Worm (Caenorhabditis elegans) whole organism, late embryonic: ENCODE results near the gene F16G10.9.

Experiments used
- C08G9.2 ChIP-seq: sonication (generic microtip); optimal IDR thresholded peaks from 2 replicates; lab custom pipeline; 2016; ENCODE audit warnings: mild to moderate bottlenecking, missing genetic modification characterization, moderate library complexity, missing compliant biosample characterization
- C38D4.7 ChIP-seq: fragments of 200-800 bp; sonication (Bioruptor generic); optimal IDR thresholded peaks from 2 replicates; lab custom pipeline; 2018; ENCODE audit warnings: mild to moderate bottlenecking, missing genetic modification characterization, moderate library complexity, missing compliant biosample characterization
- K02D7.2 ChIP-seq: sonication (generic microtip); optimal IDR thresholded peaks from 2 replicates; lab custom pipeline; 2017; ENCODE audit warnings: mild to moderate bottlenecking, missing genetic modification characterization, missing compliant biosample characterization
- ceh-22 ChIP-seq: sonication (generic microtip); optimal IDR thresholded peaks from 2 replicates; lab custom pipeline; 2017; ENCODE audit warnings: missing biosample characterization, missing genetic modification characterization
- ceh-24 ChIP-seq: sonication (generic microtip); optimal IDR thresholded peaks from 2 replicates; lab custom pipeline; 2016; ENCODE audit warnings: mild to moderate bottlenecking, missing genetic modification characterization, missing compliant biosample characterization
- ceh-30 ChIP-seq: fragments of 150-350 bp; optimal IDR thresholded peaks from 2 replicates; lab custom pipeline; 2014; ENCODE audit warnings: missing biosample characterization, missing genetic modification characterization
- ceh-31 ChIP-seq: sonication (generic microtip); optimal IDR thresholded peaks from 2 replicates; lab custom pipeline; 2016; ENCODE audit warnings: missing genetic modification characterization, missing compliant biosample characterization
- ceh-45 ChIP-seq: fragments of 200-800 bp; sonication (Bioruptor generic); IDR thresholded peaks from 2 replicates; pipeline ENCODE4 v1.3.6; 2022; ENCODE audit warnings: missing genetic modification reagents, missing genetic modification characterization, missing compliant biosample characterization
- ceh-48 ChIP-seq: sonication (generic microtip); optimal IDR thresholded peaks from 2 replicates; lab custom pipeline; 2016; ENCODE audit warnings: missing genetic modification characterization, inconsistent platforms, missing compliant biosample characterization
- ceh-6 ChIP-seq: fragments of 200-800 bp; sonication (Bioruptor generic); optimal IDR thresholded peaks from 2 replicates; lab custom pipeline; 2018; ENCODE audit warnings: mild to moderate bottlenecking, missing genetic modification characterization, missing compliant biosample characterization
- che-1 ChIP-seq: sonication (generic microtip); optimal IDR thresholded peaks from 2 replicates; lab custom pipeline; 2016; ENCODE audit warnings: mild to moderate bottlenecking, missing genetic modification characterization, missing compliant biosample characterization
- dmd-4 ChIP-seq: sonication (generic microtip); optimal IDR thresholded peaks from 2 replicates; lab custom pipeline; 2016; ENCODE audit warnings: borderline replicate concordance, missing genetic modification characterization, missing compliant biosample characterization
- elt-2 ChIP-seq: sonication (generic microtip); optimal IDR thresholded peaks from 2 replicates; lab custom pipeline; 2016; ENCODE audit warnings: missing genetic modification reagents, missing genetic modification characterization, missing compliant biosample characterization
- elt-4 ChIP-seq: sonication (generic microtip); optimal IDR thresholded peaks from 2 replicates; lab custom pipeline; 2016; ENCODE audit warnings: missing genetic modification characterization, missing compliant biosample characterization
- ets-4 ChIP-seq: sonication (generic microtip); optimal IDR thresholded peaks from 2 replicates; lab custom pipeline; 2016; ENCODE audit warnings: missing genetic modification characterization, missing compliant biosample characterization
- gmeb-2 ChIP-seq: sonication (generic microtip); optimal IDR thresholded peaks from 2 replicates; lab custom pipeline; 2016; ENCODE audit warnings: missing genetic modification characterization, inconsistent platforms, missing compliant biosample characterization
- hlh-15 ChIP-seq: sonication (generic microtip); optimal IDR thresholded peaks from 2 replicates; lab custom pipeline; 2016; ENCODE audit warnings: missing genetic modification characterization, missing compliant biosample characterization
- hlh-30 ChIP-seq: sonication (generic microtip); optimal IDR thresholded peaks from 2 replicates; lab custom pipeline; 2017; ENCODE audit warnings: antibody characterized with exemption, missing genetic modification characterization, missing compliant biosample characterization; ENCODE audit not compliant: insufficient read depth
- hlh-8 ChIP-seq: sonication (generic microtip); optimal IDR thresholded peaks from 2 replicates; lab custom pipeline; 2016; ENCODE audit warnings: missing genotype, missing genetic modification characterization, missing compliant biosample characterization
- lim-6 ChIP-seq: sonication (generic microtip); optimal IDR thresholded peaks from 2 replicates; lab custom pipeline; 2016; ENCODE audit warnings: missing genetic modification characterization, missing compliant biosample characterization
- lin-11 ChIP-seq: fragments of 200-800 bp; sonication (Bioruptor generic); optimal IDR thresholded peaks from 2 replicates; lab custom pipeline; 2018; ENCODE audit warnings: mild to moderate bottlenecking, missing genetic modification characterization, missing compliant biosample characterization
- nhr-11 ChIP-seq: fragments of 150-350 bp; optimal IDR thresholded peaks from 2 replicates; lab custom pipeline; 2014; ENCODE audit warnings: missing biosample characterization, missing genetic modification characterization
- nhr-232 ChIP-seq: sonication (generic microtip); optimal IDR thresholded peaks from 2 replicates; lab custom pipeline; 2016; ENCODE audit warnings: missing genetic modification characterization, missing compliant biosample characterization
- npax-4 ChIP-seq: sonication (generic microtip); optimal IDR thresholded peaks from 2 replicates; lab custom pipeline; 2016; ENCODE audit warnings: missing genetic modification characterization, missing compliant biosample characterization
- odd-2 ChIP-seq: sonication (generic microtip); optimal IDR thresholded peaks from 2 replicates; lab custom pipeline; 2017; ENCODE audit warnings: antibody characterized with exemption, mild to moderate bottlenecking, missing genetic modification characterization, missing compliant biosample characterization
- pag-3 ChIP-seq: sonication (generic microtip); optimal IDR thresholded peaks from 2 replicates; lab custom pipeline; 2016; ENCODE audit warnings: missing compliant biosample characterization, missing genetic modification characterization, borderline replicate concordance
- pat-9 ChIP-seq: fragments of 200-800 bp; sonication (Bioruptor generic); optimal IDR thresholded peaks from 2 replicates; lab custom pipeline; 2018; ENCODE audit warnings: mild to moderate bottlenecking, missing genetic modification characterization, moderate library complexity, missing compliant biosample characterization
- pha-2 ChIP-seq: sonication (generic microtip); optimal IDR thresholded peaks from 2 replicates; lab custom pipeline; 2017; ENCODE audit warnings: mild to moderate bottlenecking, missing genetic modification characterization, missing compliant biosample characterization
- pha-4 ChIP-seq: fragments of 150-350 bp; optimal IDR thresholded peaks from 2 replicates; lab custom pipeline; 2018; ENCODE audit warnings: missing biosample characterization, missing genetic modification reagents, missing genetic modification characterization
- pqm-1 ChIP-seq: sonication (generic microtip); optimal IDR thresholded peaks from 2 replicates; lab custom pipeline; 2016; ENCODE audit warnings: missing genetic modification characterization, missing compliant biosample characterization
- pros-1 ChIP-seq: fragments of 150-350 bp; optimal IDR thresholded peaks from 2 replicates; lab custom pipeline; 2014; ENCODE audit warnings: missing biosample characterization, missing genetic modification reagents, missing genetic modification characterization
- ref-2 ChIP-seq: sonication (generic microtip); optimal IDR thresholded peaks from 2 replicates; lab custom pipeline; 2016; ENCODE audit warnings: missing genetic modification characterization, missing compliant biosample characterization
- sdc-2 ChIP-seq: sonication (generic microtip); optimal IDR thresholded peaks from 2 replicates; lab custom pipeline; 2016; ENCODE audit warnings: missing genotype, missing genetic modification characterization, missing compliant biosample characterization
- syd-9 ChIP-seq: sonication (generic microtip); optimal IDR thresholded peaks from 2 replicates; lab custom pipeline; 2016; ENCODE audit warnings: mild to moderate bottlenecking, missing genetic modification characterization, moderate library complexity, missing compliant biosample characterization
- tbx-2 ChIP-seq: sonication (generic microtip); optimal IDR thresholded peaks from 2 replicates; lab custom pipeline; 2016; ENCODE audit warnings: missing genetic modification characterization, missing compliant biosample characterization
- unc-42 ChIP-seq: sonication (generic microtip); optimal IDR thresholded peaks from 2 replicates; lab custom pipeline; 2016; ENCODE audit warnings: missing genotype, missing genetic modification characterization, missing compliant biosample characterization
- unc-55 ChIP-seq: sonication (generic microtip); optimal IDR thresholded peaks from 2 replicates; lab custom pipeline; 2017; ENCODE audit warnings: missing biosample characterization, missing genetic modification reagents, missing genetic modification characterization
- zip-5 ChIP-seq: sonication (generic microtip); optimal IDR thresholded peaks from 2 replicates; lab custom pipeline; 2016; ENCODE audit warnings: missing genetic modification characterization, missing compliant biosample characterization

F16G10.9 gene

ce11 chrII:2398884-2399283 lies 13.5 kb upstream of the F16G10.9 start, which contains the start of gene F16G10.14:
F16G10.14 (minus strand) TSS chrII:2398984.
- no peak for TF ChIP-seq pqm-1
- TF ChIP-seq nhr-232 (tag; lab: Kevin White, UChicago) = no peak
- TF ChIP-seq hlh-8 = no peak
- TF ChIP-seq elt-2 (tag; lab: Kevin White, UChicago) = no peak
- no peak for TF ChIP-seq K02D7.2
- TF ChIP-seq ceh-31 = no peak
- no peak for TF ChIP-seq elt-4 (tag; lab: Kevin White, UChicago)
- no peak for TF ChIP-seq che-1 (tag; lab: Kevin White, UChicago)
- TF ChIP-seq, all 69 proteins: peak for 0

DNA sequence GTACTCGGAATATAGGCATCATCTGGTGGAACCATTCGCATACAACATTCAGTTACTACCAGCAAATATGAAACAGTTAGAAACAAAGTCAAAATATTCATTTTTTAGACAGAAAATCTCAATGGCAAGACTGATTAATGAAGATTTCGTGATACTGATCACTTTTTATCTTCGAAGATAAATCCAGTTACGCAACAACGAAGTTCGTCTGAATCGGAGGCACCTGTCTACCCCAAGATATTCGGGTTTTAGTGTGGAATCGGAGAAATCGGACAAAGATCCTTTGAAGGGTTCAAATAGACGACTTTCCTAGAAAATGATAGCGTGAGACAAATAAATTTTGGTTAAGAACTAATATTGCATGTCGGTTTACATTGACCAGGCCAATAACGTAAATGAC lies 10.5 kb upstream of the F16G10.9 start, which contains the start of gene F16G10.13:
Gene F16G10.13, minus strand, starts transcription at position 101 of the 400 bp plus-strand sequence.
- TF ChIP-seq hlh-15 (tag; lab: Kevin White, UChicago) (no peak), nhr-11 (tag; lab: Kevin White, UChicago) (no peak), pros-1 (no peak), sdc-2 (tag; lab: Kevin White, UChicago) (no peak), lim-6 (tag; lab: Kevin White, UChicago) (no peak), zip-5 (tag; lab: Kevin White, UChicago) (no peak), ets-4 (tag; lab: Kevin White, UChicago) (no peak), ceh-48 (tag; lab: Kevin White, UChicago) (no peak), ceh-30 (tag; lab: Kevin White, UChicago) (no peak), ceh-6 (GFP tag; lab: Kevin White, UChicago) (no peak), ceh-31 (no peak), pha-4 (tag; lab: Kevin White, UChicago) (no peak), ceh-45 (no peak), lin-11 (no peak), tbx-2 (tag; lab: Kevin White, UChicago) (no peak), C38D4.7 (GFP tag; lab: Kevin White, UChicago) (no peak)

ce11 chrII:2393821-2394220 lies 8.4 kb upstream of the F16G10.9 start, which contains the start of gene F16G10.11:
F16G10.11 (minus strand) TSS chrII:2393921.
- TF ChIP-seq odd-2 (tag; lab: Kevin White, UChicago) (no peak), hlh-30 (tag; lab: Kevin White, UChicago) (no peak), unc-55 (GFP tag; lab: Kevin White, UChicago) (no peak), nhr-232 (tag; lab: Kevin White, UChicago) (no peak), C08G9.2 (tag; lab: Kevin White, UChicago) (no peak), lim-6 (tag; lab: Kevin White, UChicago) (no peak), pat-9 (tag; lab: Kevin White, UChicago) (no peak), zip-5 (tag; lab: Kevin White, UChicago) (no peak), ref-2 (tag; lab: Kevin White, UChicago) (no peak), dmd-4 (tag; lab: Kevin White, UChicago) (no peak), syd-9 (no peak), pag-3 (tag; lab: Kevin White, UChicago) (no peak), ceh-6 (GFP tag; lab: Kevin White, UChicago) (no peak), gmeb-2 (tag; lab: Kevin White, UChicago) (no peak), ceh-24 (no peak), che-1 (tag; lab: Kevin White, UChicago) (no peak), ceh-22 (no peak)

DNA sequence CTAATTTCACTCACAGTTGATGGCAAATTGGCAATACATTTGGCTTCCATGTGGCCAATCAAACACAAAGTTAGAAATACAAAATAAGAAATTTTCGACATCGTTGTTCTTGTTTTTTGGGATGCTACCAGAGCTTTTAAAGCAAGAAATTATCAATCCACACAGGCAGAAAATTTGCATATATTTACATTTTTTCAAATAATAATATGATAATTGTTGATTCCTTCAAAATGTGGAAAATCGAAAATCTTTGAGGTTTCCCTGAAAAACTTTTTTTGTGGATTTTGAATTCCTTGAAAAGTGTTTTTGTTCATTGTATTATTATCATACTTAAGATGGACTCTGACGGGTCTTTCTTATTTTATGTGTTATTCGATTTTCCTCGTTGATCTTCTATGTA lies 5.5 kb upstream of the F16G10.9 start, which contains the start of gene F16G10.10:
Gene F16G10.10, minus strand, starts transcription at position 101 of the 400 bp plus-strand sequence.
- TF ChIP-seq pha-2 (tag; lab: Kevin White, UChicago) (no peak), syd-9 (no peak), gmeb-2 (tag; lab: Kevin White, UChicago) (no peak), pag-3 (tag; lab: Kevin White, UChicago) (no peak), nhr-11 (tag; lab: Kevin White, UChicago) (no peak), npax-4 (tag; lab: Kevin White, UChicago) (no peak), lim-6 (tag; lab: Kevin White, UChicago) (no peak), unc-42 (tag; lab: Kevin White, UChicago) (no peak), sdc-2 (tag; lab: Kevin White, UChicago) (no peak)
- TF ChIP-seq, all 69 proteins: peak for 0
